Fruit fly (Drosophila melanogaster): ENCODE data around the gene Rga.

Gene Rga

dm6 chr3R:5587863-5588519 is 24.9 kb downstream of the Rga start, which contains the start of gene CG2926 (continued):
- no peak for TF ChIP-seq sim (GFP tag; IDR thresholded peaks at IDR 0.05)
- TF ChIP-seq Meics (GFP tag; optimal IDR thresholded peaks at IDR 0.05) = no peak
- peak; percentile 55 for TF ChIP-seq chm (GFP tag; IDR thresholded peaks at IDR 0.05)
- TF ChIP-seq NfI (GFP tag; optimal IDR thresholded peaks at IDR 0.05) = no peak
- no peak for TF ChIP-seq CG12219 (GFP tag; optimal IDR thresholded peaks at IDR 0.05)
- no peak for TF ChIP-seq CG13123 (GFP tag; optimal IDR thresholded peaks at IDR 0.05)
- no peak for TF ChIP-seq gsb-n (tag; optimal IDR thresholded peaks at IDR 0.05)
- TF ChIP-seq kah (GFP tag; optimal IDR thresholded peaks at IDR 0.05) = no peak
- TF ChIP-seq CG2116 (GFP tag; optimal IDR thresholded peaks at IDR 0.05) = peak; percentile 69
- TF ChIP-seq Bgb (GFP tag; IDR thresholded peaks at IDR 0.05; ENCODE audit: partially characterized antibody) = peak; percentile 94
- TF ChIP-seq H15 (GFP tag; IDR thresholded peaks at IDR 0.05) = no peak; the same call in 2 of the 3 replicates
- TF ChIP-seq chinmo (GFP tag; IDR thresholded peaks at IDR 0.05; ENCODE audit: partially characterized antibody) = peak; percentile 87; the same call in 3 of the 4 replicates
- TF ChIP-seq CG14014 (GFP tag; IDR thresholded peaks at IDR 0.05) = peak; percentile 43; the same call in 1 of the 2 replicates
- no peak for TF ChIP-seq CG31441 (GFP tag; IDR thresholded peaks at IDR 0.05)
- peak; percentile 82; the same call in 2 of the 3 replicates for TF ChIP-seq CG34422 (GFP tag; IDR thresholded peaks at IDR 0.05)
- TF ChIP-seq CG16813 (GFP tag; IDR thresholded peaks at IDR 0.05; ENCODE audit: partially characterized antibody) = peak; percentile 88
- TF ChIP-seq CG11504 (tag; optimal IDR thresholded peaks at IDR 0.05) = no peak
- no peak for TF ChIP-seq CG7271 (tag; optimal IDR thresholded peaks at IDR 0.05)
- no peak for TF ChIP-seq jigr1 (GFP tag; IDR thresholded peaks at IDR 0.05)
- TF ChIP-seq Blimp-1 (GFP tag; optimal IDR thresholded peaks at IDR 0.05) = no peak
- 0 out of 3 replicates have a peak, but pooled peaks have one; percentile 13 for TF ChIP-seq Aef1 (GFP tag; IDR thresholded peaks at IDR 0.05)
- TF ChIP-seq Gsc (GFP tag; IDR thresholded peaks at IDR 0.05) = no peak
- no peak for TF ChIP-seq GATAe (GFP tag; conservative IDR thresholded peaks at IDR 0.05)
- TF ChIP-seq lola (GFP tag; optimal IDR thresholded peaks at IDR 0.05) = no peak
- TF ChIP-seq CG10654 (GFP tag; optimal IDR thresholded peaks at IDR 0.05) = peak; percentile 27
- peak; percentile 79 for TF ChIP-seq zen2 (GFP tag; IDR thresholded peaks at IDR 0.05; ENCODE audit: partially characterized antibody)
- peak; percentile 33 for TF ChIP-seq CG1233 (GFP tag; optimal IDR thresholded peaks at IDR 0.05)
- no peak for TF ChIP-seq CG16815 (GFP tag; optimal IDR thresholded peaks at IDR 0.05)
- no peak for TF ChIP-seq org-1 (GFP tag; optimal IDR thresholded peaks at IDR 0.05)
- TF ChIP-seq CG17912 (GFP tag; optimal IDR thresholded peaks at IDR 0.05) = peak; percentile 35
- TF ChIP-seq CG12071 (GFP tag; optimal IDR thresholded peaks at IDR 0.05) = no peak
- TF ChIP-seq pho (GFP tag; optimal IDR thresholded peaks at IDR 0.05) = peak; percentile 60
- no peak for TF ChIP-seq CG15601 (tag; optimal IDR thresholded peaks at IDR 0.05)
- TF ChIP-seq B-H2 (GFP tag; optimal IDR thresholded peaks at IDR 0.05) = no peak
- TF ChIP-seq CG33213 (GFP tag; optimal IDR thresholded peaks at IDR 0.05) = peak; percentile 40
- peak; percentile 89 for TF ChIP-seq knrl (GFP tag; IDR thresholded peaks at IDR 0.05; ENCODE audit: partially characterized antibody)
- no peak for TF ChIP-seq ash1 (GFP tag; optimal IDR thresholded peaks at IDR 0.05)
- TF ChIP-seq CG10431 (GFP tag; optimal IDR thresholded peaks at IDR 0.05) = no peak
- TF ChIP-seq Pdp1 (GFP tag; optimal IDR thresholded peaks at IDR 0.05) = peak in 1 of 2 experiments; percentile 26
- peak; percentile 96 for TF ChIP-seq Sry-δ (GFP tag; optimal IDR thresholded peaks at IDR 0.05)
- TF ChIP-seq Scr (GFP tag; IDR thresholded peaks at IDR 0.05; ENCODE audit: partially characterized antibody) = peak; percentile 89
- TF ChIP-seq HmgZ (tag; optimal IDR thresholded peaks at IDR 0.05) = peak; percentile 68
- TF ChIP-seq CG12744 (GFP tag; optimal IDR thresholded peaks at IDR 0.05) = no peak
- peak; percentile 26 for TF ChIP-seq trem (tag; optimal IDR thresholded peaks at IDR 0.05)
- TF ChIP-seq CG6254 (GFP tag; optimal IDR thresholded peaks at IDR 0.05) = peak; percentile 54
- no peak for TF ChIP-seq ATbp (GFP tag; optimal IDR thresholded peaks at IDR 0.05)
- TF ChIP-seq kay (GFP tag; optimal IDR thresholded peaks at IDR 0.05) = peak; percentile 28
- TF ChIP-seq CG2120 (GFP tag; optimal IDR thresholded peaks at IDR 0.05) = peak; percentile 68
- TF ChIP-seq CG43689 (GFP tag; IDR thresholded peaks at IDR 0.05) = no peak

Data from whole organism, embryonic.